Worm (Caenorhabditis elegans): ENCODE data around the gene B0563.5.
A peak's percentile ranks its signal among the peaks of the same experiment; 100 is the strongest.

B0563.5 gene

DNA sequence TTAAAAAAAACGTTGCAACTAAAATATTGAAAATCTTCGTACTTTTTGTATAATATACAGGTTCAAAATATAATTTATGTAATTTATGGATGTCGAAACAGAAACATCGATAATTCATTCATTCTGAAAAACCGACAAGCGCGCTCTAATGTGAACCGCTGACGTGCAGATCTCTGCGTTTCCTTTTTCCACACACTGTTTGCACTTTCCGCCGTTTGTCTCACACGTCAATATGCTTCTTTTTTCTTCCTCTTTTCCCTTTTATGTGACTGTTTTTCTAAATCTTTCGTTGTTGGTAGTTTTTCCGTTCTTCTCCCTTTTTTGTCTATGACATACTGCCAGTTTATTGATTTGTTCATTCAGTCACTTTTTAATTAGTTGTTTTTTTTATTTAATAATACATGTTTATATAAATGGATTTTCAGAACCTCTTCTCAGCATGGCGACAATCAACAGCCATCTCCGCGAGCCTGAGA, 4.4 kb downstream of the B0563.5 start, which contains the start of gene tmbi-4 (continued):
- TF ChIP-seq ceh-8 (GFP tag; optimal IDR thresholded peaks at IDR 0.05) (no peak), grh-1 (GFP tag; IDR thresholded peaks at IDR 0.05) (no peak), nhr-90 (tag; optimal IDR thresholded peaks at IDR 0.05; ENCODE audit: poor library complexity) (peak; percentile 2), nhr-85 (tag) (peak; percentile 59), mef-2 (tag; optimal IDR thresholded peaks at IDR 0.05) (no peak), sox-4 (tag; optimal IDR thresholded peaks at IDR 0.05) (no peak)

DNA sequence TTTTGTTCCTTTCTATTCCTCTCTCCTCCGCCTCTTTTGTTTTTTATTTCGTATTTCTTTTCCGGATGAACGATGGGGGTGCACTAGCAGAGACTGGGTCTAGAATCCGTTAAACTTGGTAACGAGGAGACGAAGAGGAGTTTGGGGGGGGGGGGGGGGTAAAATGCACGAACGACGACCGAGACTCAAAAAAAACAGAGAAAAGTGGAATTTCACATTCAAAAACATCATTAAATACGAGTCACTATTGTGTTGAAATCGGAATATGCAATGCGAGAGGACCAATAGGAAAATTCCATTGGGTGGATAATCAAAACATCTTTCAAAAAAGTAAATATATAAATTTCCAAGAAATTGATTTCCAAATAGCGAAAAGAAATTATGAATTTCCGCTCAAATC, 8.3 kb downstream of the B0563.5 start, which contains the start of gene B0563.7:
B0563.7 (minus strand) TSS at position 101 of the 400 bp plus-strand sequence.
- no peak for TF ChIP-seq hpl-2 (GFP tag; optimal IDR thresholded peaks at IDR 0.05)
- TF ChIP-seq F16B12.6 (tag; optimal IDR thresholded peaks at IDR 0.05) = no peak
- no peak for TF ChIP-seq nhr-19 (GFP tag; conservative IDR thresholded peaks at IDR 0.05)
- no peak for TF ChIP-seq skn-1 (tag; optimal IDR thresholded peaks at IDR 0.05)
- TF ChIP-seq lin-15B (tag; optimal IDR thresholded peaks at IDR 0.05) = no peak
- TF ChIP-seq lir-3 (tag; optimal IDR thresholded peaks at IDR 0.05; ENCODE audit: poor library complexity) = no peak
- TF ChIP-seq blmp-1 (tag; optimal IDR thresholded peaks at IDR 0.05) = no peak
- no peak for TF ChIP-seq sox-4 (tag; optimal IDR thresholded peaks at IDR 0.05)
- TF ChIP-seq unc-30 (tag; optimal IDR thresholded peaks at IDR 0.05) = no peak
- TF ChIP-seq nhr-85 (tag) = no peak

DNA sequence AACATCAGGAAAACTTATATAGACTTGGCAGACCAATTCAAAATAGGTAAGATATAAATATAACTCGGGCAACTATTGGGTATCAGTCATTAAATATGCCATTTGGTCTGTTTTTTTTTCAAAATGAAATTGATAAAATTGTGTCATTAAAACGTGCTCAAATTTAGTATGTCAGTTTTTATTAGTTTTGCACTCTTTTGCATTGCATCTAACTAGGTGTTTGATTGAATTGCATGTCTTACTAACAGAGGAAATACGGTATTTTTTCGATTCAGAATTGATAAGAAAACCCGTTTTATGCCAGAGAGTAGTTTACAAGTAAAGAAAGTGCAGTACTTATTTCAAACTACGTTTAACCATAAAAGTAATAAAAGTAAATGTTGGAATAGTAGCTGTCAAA, 9.8 kb downstream of the B0563.5 start:
- TF ChIP-seq ceh-82 (tag; optimal IDR thresholded peaks at IDR 0.05) (no peak), elt-2 (tag; optimal IDR thresholded peaks at IDR 0.05) (peak; percentile 9)

ce11 chrX:9161253-9161904, 15.4 kb downstream of the B0563.5 start:
- peak; percentile 79 for TF ChIP-seq rnt-1 (tag; optimal IDR thresholded peaks at IDR 0.05)
- TF ChIP-seq unc-86 (tag; optimal IDR thresholded peaks at IDR 0.05) = no peak
- no peak for TF ChIP-seq lin-39 (tag; optimal IDR thresholded peaks at IDR 0.05)
- TF ChIP-seq unc-98 (GFP tag; IDR thresholded peaks at IDR 0.05) = no peak
- TF ChIP-seq swsn-7 (tag; optimal IDR thresholded peaks at IDR 0.05) = peak; percentile 16
- no peak for TF ChIP-seq efl-3 (GFP tag; optimal IDR thresholded peaks at IDR 0.05)
- TF ChIP-seq hpl-2 (GFP tag; optimal IDR thresholded peaks at IDR 0.05) = no peak
- no peak for TF ChIP-seq unc-62 (GFP tag; optimal IDR thresholded peaks at IDR 0.05)
- TF ChIP-seq lin-14 (GFP tag; optimal IDR thresholded peaks at IDR 0.05) = peak; percentile 82
- peak; percentile 6 for TF ChIP-seq nhr-20 (tag; optimal IDR thresholded peaks at IDR 0.05)
- peak; percentile 58 for TF ChIP-seq nhr-19 (GFP tag; conservative IDR thresholded peaks at IDR 0.05)
- no peak for TF ChIP-seq snpc-4 (tag; optimal IDR thresholded peaks at IDR 0.05)
- no peak for TF ChIP-seq ceh-8 (GFP tag; optimal IDR thresholded peaks at IDR 0.05)
- no peak for TF ChIP-seq lin-15B (tag; optimal IDR thresholded peaks at IDR 0.05)
- TF ChIP-seq F16B12.6 (tag; optimal IDR thresholded peaks at IDR 0.05) = no peak
- peak; percentile 61 for TF ChIP-seq unc-130 (tag; optimal IDR thresholded peaks at IDR 0.05)
- peak; percentile 31 for TF ChIP-seq dsc-1 (tag; optimal IDR thresholded peaks at IDR 0.05)
- peak; percentile 80 for TF ChIP-seq pag-3 (tag; optimal IDR thresholded peaks at IDR 0.05; ENCODE audit: borderline replicate concordance, insufficient read depth)
- TF ChIP-seq nhr-71 (tag; optimal IDR thresholded peaks at IDR 0.05) = peak; percentile 69
- TF ChIP-seq alr-1 (tag; optimal IDR thresholded peaks at IDR 0.05; ENCODE audit: borderline replicate concordance) = no peak
- no peak for TF ChIP-seq ets-5 (GFP tag; IDR thresholded peaks at IDR 0.05)

ce11 chrX:9162864-9163263, 16.9 kb downstream of the B0563.5 start, which contains the start of gene tsp-11:
tsp-11 (plus strand) TSS chrX:9163164.
- TF ChIP-seq ceh-88 (GFP tag; IDR thresholded peaks at IDR 0.05) (no peak), lin-39 (tag; optimal IDR thresholded peaks at IDR 0.05) (no peak), ets-5 (GFP tag; IDR thresholded peaks at IDR 0.05) (no peak), ztf-4 (tag; optimal IDR thresholded peaks at IDR 0.05) (no peak), sptf-1 (tag; optimal IDR thresholded peaks at IDR 0.05) (no peak), efl-1 (optimal IDR thresholded peaks at IDR 0.05) (no peak), efl-1 (GFP tag; optimal IDR thresholded peaks at IDR 0.05 in 1 of 2) (no peak), elt-3 (tag; optimal IDR thresholded peaks at IDR 0.05) (no peak), lsy-2 (tag; optimal IDR thresholded peaks at IDR 0.05) (no peak), pax-3 (tag; optimal IDR thresholded peaks at IDR 0.05) (no peak), nhr-84 (tag; optimal IDR thresholded peaks at IDR 0.05) (no peak), nhr-237 (tag; optimal IDR thresholded peaks at IDR 0.05) (no peak), ceh-8 (GFP tag; optimal IDR thresholded peaks at IDR 0.05) (no peak), sup-37 (GFP tag; optimal IDR thresholded peaks at IDR 0.05) (no peak), unc-30 (tag; optimal IDR thresholded peaks at IDR 0.05) (no peak), fkh-8 (tag; optimal IDR thresholded peaks at IDR 0.05) (no peak), jun-1 (tag; optimal IDR thresholded peaks at IDR 0.05) (no peak)
